Worm (Caenorhabditis elegans) whole organism, late embryonic: ENCODE data around the gene K05F6.14.

Experiments
- C38D4.7 ChIP-seq: fragments of 200-800 bp; sonication (Bioruptor generic); optimal IDR thresholded peaks from 2 replicates; lab custom pipeline; 2018; ENCODE audit warnings: mild to moderate bottlenecking, missing genetic modification characterization, moderate library complexity, missing compliant biosample characterization
- ahr-1 ChIP-seq: sonication (generic microtip); optimal IDR thresholded peaks from 2 replicates; lab custom pipeline; 2016; ENCODE audit warnings: missing genetic modification characterization, missing compliant biosample characterization
- ceh-31 ChIP-seq: sonication (generic microtip); optimal IDR thresholded peaks from 2 replicates; lab custom pipeline; 2016; ENCODE audit warnings: missing genetic modification characterization, missing compliant biosample characterization
- ceh-45 ChIP-seq: fragments of 200-800 bp; sonication (Bioruptor generic); IDR thresholded peaks from 2 replicates; pipeline ENCODE4 v1.3.6; 2022; ENCODE audit warnings: missing genetic modification reagents, missing genetic modification characterization, missing compliant biosample characterization
- elt-4 ChIP-seq: sonication (generic microtip); optimal IDR thresholded peaks from 2 replicates; lab custom pipeline; 2016; ENCODE audit warnings: missing genetic modification characterization, missing compliant biosample characterization
- fkh-10 ChIP-seq: fragments of 150-350 bp; optimal IDR thresholded peaks from 2 replicates; lab custom pipeline; 2014; ENCODE audit warnings: missing biosample characterization, missing genetic modification reagents, missing genetic modification characterization
- hlh-15 ChIP-seq: sonication (generic microtip); optimal IDR thresholded peaks from 2 replicates; lab custom pipeline; 2016; ENCODE audit warnings: missing genetic modification characterization, missing compliant biosample characterization
- hlh-30 ChIP-seq: sonication (generic microtip); optimal IDR thresholded peaks from 2 replicates; lab custom pipeline; 2017; ENCODE audit warnings: antibody characterized with exemption, missing genetic modification characterization, missing compliant biosample characterization; ENCODE audit not compliant: insufficient read depth
- nfya-1 ChIP-seq: sonication (generic microtip); optimal IDR thresholded peaks from 2 replicates; lab custom pipeline; 2017; ENCODE audit warnings: missing genetic modification characterization, mild to moderate bottlenecking, missing compliant biosample characterization, antibody characterized with exemption, moderate library complexity
- nhr-11 ChIP-seq: fragments of 150-350 bp; optimal IDR thresholded peaks from 2 replicates; lab custom pipeline; 2014; ENCODE audit warnings: missing biosample characterization, missing genetic modification characterization
- pha-4 ChIP-seq: fragments of 150-350 bp; optimal IDR thresholded peaks from 2 replicates; lab custom pipeline; 2018; ENCODE audit warnings: missing biosample characterization, missing genetic modification reagents, missing genetic modification characterization

DNA sequence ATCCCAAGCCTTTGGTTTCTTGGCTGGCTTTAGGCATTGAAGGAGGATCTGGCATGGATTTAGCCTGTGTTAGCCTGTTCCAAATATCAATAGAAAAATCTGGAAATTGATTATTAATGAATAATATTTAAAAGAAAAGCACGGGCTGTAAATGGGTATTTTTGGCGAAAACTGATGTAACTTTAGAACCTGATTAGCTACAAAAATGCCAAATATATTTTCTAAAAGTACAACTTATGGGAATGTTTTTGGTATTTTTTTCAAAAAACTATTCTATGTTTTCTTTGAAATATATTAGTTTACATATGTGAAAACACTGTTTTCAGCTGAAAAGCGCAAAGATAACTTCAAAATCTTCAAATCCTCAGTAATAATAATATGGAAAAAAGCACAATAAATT, 38.7 kb downstream of the K05F6.14 start, which contains the start of gene bath-26:
- no peak for TF ChIP-seq ceh-45
- TF ChIP-seq elt-4 (tag; lab: Kevin White, UChicago) = no peak
- no peak for TF ChIP-seq nhr-11
- no peak for TF ChIP-seq C38D4.7 (GFP tag; lab: Kevin White, UChicago)
- no peak for TF ChIP-seq hlh-30
- TF ChIP-seq ceh-31 (tag; lab: Kevin White, UChicago) = no peak
- no peak for TF ChIP-seq nfya-1
- no peak for TF ChIP-seq fkh-10 (GFP tag; lab: Kevin White, UChicago)
- no peak for TF ChIP-seq ahr-1 (tag; lab: Kevin White, UChicago)
- TF ChIP-seq pha-4 = no peak
- no peak for TF ChIP-seq hlh-15 (tag; lab: Kevin White, UChicago)
